Fruit fly (Drosophila melanogaster): ENCODE results near the gene CG5498.

Gene CG5498

DNA sequence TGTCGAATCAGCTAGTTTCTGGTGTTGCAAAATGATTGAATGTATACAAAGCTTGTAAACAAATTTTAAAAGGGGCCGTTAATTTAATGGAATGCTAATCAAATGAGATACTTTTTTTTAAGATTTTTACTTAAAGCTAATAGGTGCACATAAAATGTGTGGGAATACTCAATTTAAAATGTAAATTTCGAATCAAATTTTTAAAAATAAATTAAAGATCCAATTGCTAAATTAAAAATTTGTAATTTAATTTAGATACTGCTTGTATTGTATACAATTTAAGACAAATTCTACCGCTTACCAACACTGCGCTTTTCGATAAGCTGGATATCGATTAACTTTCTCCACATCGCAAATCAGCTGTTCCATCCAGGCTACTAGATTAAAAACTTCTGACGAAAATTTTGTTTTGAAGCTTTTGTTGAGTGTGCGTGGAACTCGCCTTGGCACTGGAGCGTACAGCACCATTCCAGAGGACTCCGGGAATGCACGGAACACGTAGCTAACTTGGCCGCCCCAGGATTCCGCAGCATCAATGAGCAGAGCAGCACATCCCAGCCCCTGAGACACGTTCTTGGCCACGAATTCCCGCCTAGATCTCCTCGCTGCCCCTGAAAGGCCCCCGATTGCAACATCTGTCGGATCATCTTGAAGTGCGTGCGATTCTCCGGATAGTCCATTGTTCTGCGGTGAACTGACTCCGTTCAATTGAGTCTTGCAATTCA lies at the start of gene CG5498, which contains the start of gene fbl:
Gene CG5498, minus strand, starts transcription at position 24 of the 725 bp plus-strand sequence.
Gene fbl, plus strand, starts transcription at position 344 of the 725 bp plus-strand sequence.
- no peak for TF ChIP-seq Myc (optimal IDR thresholded peaks at IDR 0.05)
- TF ChIP-seq ttk (optimal IDR thresholded peaks at IDR 0.05) = no peak
- no peak for TF ChIP-seq Sin3A (optimal IDR thresholded peaks at IDR 0.05)
- no peak for TF ChIP-seq h (optimal IDR thresholded peaks at IDR 0.05)
- no peak for TF ChIP-seq insv (optimal IDR thresholded peaks at IDR 0.05)
- TF ChIP-seq psq (optimal IDR thresholded peaks at IDR 0.05) = no peak

DNA sequence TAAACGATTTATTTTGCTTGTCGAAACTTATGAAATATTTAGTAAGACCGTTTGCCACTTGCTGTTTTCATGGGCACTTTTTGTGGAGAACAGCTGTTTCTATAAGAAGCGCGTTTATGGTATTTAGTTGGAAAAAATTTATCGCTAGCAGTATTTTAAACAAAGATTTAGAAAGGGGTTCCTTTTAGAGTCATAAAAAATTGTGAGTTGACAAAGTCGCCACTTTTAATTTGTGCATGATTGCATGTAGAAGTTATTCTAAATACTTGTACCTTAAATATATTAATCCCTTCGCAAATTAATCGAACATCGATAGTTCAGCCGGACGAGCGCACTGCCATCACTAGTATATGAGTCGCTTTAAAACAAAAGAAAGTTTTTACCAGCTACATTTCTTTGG lies 48.4 kb upstream of the CG5498 start, which contains the start of the genes Las and Psn:
Gene Las, minus strand, starts transcription at position 65 of the 400 bp plus-strand sequence.
Gene Psn, plus strand, starts transcription at position 172 of the 400 bp plus-strand sequence.
- no peak for TF ChIP-seq insv (optimal IDR thresholded peaks at IDR 0.05)
- TF ChIP-seq Sin3A (optimal IDR thresholded peaks at IDR 0.05) = no peak
- TF ChIP-seq ttk (optimal IDR thresholded peaks at IDR 0.05) = no peak
- TF ChIP-seq Myc (optimal IDR thresholded peaks at IDR 0.05) = no peak
- no peak for TF ChIP-seq psq (optimal IDR thresholded peaks at IDR 0.05)
- no peak for TF ChIP-seq h (optimal IDR thresholded peaks at IDR 0.05)

DNA sequence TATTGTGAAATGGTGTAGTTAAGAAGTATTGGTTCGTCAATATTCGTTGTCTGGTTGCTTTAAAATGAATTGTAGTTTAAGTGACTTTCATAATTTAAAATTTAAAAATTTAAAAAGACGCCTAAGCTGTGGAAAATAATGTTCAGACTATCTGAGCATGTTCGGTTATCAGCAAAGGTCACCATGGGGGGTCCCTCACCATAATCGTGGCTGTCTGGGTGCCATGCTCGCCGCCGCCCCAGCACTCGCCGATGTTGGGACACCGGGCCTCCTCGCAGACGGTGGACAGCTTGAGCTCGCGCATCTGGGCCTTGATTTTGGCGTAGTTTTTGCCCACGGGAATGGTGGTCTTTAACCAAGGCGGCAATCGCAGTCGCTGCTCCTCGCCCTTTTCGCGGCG lies 47.7 kb upstream of the CG5498 start:
- TF ChIP-seq psq (optimal IDR thresholded peaks at IDR 0.05) (no peak), Myc (optimal IDR thresholded peaks at IDR 0.05) (no peak), Sin3A (optimal IDR thresholded peaks at IDR 0.05) (no peak), h (optimal IDR thresholded peaks at IDR 0.05) (no peak), insv (optimal IDR thresholded peaks at IDR 0.05) (no peak)

DNA sequence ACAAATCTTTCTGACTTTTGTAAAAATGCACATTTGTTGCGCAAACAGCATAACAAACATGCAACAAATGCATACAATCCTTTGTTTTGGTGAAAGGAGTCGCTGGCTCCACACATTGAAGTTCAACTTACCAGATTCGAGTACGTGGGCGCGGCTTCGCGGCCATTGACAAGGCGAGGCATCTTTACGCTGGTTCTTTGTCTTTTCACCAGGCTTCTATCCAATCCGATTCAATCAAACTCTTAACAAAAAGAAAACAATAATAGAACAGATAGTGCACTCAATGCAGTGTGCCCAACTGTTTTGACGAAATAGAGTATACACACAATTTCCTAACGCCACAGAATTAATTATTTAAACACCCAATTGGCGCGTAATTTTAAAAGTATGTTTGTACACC lies 46.3 kb upstream of the CG5498 start, which contains the start of gene CG5262:
Gene CG5262, minus strand, starts transcription at position 294 of the 400 bp plus-strand sequence.
- TF ChIP-seq ttk (optimal IDR thresholded peaks at IDR 0.05) = no peak
- no peak for TF ChIP-seq Sin3A (optimal IDR thresholded peaks at IDR 0.05)
- no peak for TF ChIP-seq psq (optimal IDR thresholded peaks at IDR 0.05)
- no peak for TF ChIP-seq h (optimal IDR thresholded peaks at IDR 0.05)
- no peak for TF ChIP-seq insv (optimal IDR thresholded peaks at IDR 0.05)
- TF ChIP-seq Myc (optimal IDR thresholded peaks at IDR 0.05) = no peak

DNA sequence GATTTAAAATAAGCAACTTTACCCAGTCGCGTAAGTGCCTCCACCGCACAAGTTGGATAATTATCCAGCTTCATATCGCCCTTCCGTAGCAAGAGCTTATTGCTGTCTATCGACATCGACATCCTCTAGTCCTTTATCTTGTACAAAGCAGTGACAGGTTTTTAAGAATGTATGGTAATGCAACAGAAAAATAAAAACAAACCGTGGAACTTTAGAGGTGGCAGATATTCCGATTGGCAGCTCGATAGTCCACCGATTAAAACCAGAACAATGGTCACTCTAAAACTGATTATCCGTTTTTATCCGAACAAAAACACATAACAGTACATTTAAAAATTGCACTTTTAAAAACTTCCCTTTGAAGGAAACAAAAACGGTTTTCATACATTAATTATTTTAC lies 43.5 kb upstream of the CG5498 start, which contains the start of gene CG5274:
Gene CG5274, minus strand, starts transcription at position 218 of the 400 bp plus-strand sequence.
- TF ChIP-seq Sin3A (optimal IDR thresholded peaks at IDR 0.05) (no peak), Myc (optimal IDR thresholded peaks at IDR 0.05) (no peak), h (optimal IDR thresholded peaks at IDR 0.05) (no peak), ttk (optimal IDR thresholded peaks at IDR 0.05) (no peak), insv (optimal IDR thresholded peaks at IDR 0.05) (no peak), psq (optimal IDR thresholded peaks at IDR 0.05) (no peak)

DNA sequence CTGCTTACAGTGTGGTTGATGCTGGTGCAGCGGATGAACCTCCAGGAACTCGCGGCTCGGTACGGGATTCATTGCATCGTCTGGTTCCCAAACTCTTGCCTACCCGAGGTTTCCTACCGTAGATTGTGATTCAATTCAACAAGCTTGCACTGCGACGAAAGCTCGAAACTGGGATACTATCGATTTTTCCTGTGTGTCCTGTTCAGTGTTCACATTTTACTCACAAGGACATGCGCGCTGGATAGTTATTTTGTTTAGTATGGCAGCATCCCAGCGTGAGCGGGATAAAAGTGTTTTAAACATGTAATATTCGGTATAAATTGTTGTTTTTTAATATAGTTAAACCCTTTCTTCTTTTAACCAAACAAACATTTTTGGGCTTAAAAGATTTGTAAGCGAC lies 42.0 kb upstream of the CG5498 start, which contains the start of gene CG5282:
Gene CG5282, minus strand, starts transcription at position 184 of the 400 bp plus-strand sequence.
- TF ChIP-seq psq (optimal IDR thresholded peaks at IDR 0.05) (no peak), insv (optimal IDR thresholded peaks at IDR 0.05) (no peak), Sin3A (optimal IDR thresholded peaks at IDR 0.05) (no peak), ttk (optimal IDR thresholded peaks at IDR 0.05) (no peak), h (optimal IDR thresholded peaks at IDR 0.05) (no peak), Myc (optimal IDR thresholded peaks at IDR 0.05) (no peak)

DNA sequence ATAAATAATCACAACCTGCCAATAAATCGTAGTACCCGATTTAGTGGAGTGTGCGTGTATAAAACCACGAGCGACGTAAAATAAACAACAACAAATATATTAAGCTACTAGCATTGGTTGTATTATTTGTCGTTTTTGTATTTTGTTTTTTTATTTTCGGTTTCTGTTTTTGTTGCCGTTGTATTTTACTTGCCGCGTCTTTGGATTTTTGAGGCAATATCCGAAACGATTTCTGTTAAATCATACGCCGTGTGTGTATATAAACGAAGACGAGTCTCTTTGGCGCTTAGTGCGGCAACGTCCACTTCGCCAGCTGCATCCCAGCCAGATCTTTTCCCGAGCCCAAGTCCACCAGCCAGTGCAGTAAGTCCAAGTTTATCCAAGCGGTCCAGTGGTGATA lies 29.4 kb upstream of the CG5498 start, which contains the start of gene zye:
Gene zye, plus strand, starts transcription at position 301 of the 400 bp plus-strand sequence.
- TF ChIP-seq ttk (optimal IDR thresholded peaks at IDR 0.05) = no peak
- no peak for TF ChIP-seq h (optimal IDR thresholded peaks at IDR 0.05)
- TF ChIP-seq Sin3A (optimal IDR thresholded peaks at IDR 0.05) = no peak
- no peak for TF ChIP-seq Myc (optimal IDR thresholded peaks at IDR 0.05)
- TF ChIP-seq insv (optimal IDR thresholded peaks at IDR 0.05) = no peak
- no peak for TF ChIP-seq psq (optimal IDR thresholded peaks at IDR 0.05)

DNA sequence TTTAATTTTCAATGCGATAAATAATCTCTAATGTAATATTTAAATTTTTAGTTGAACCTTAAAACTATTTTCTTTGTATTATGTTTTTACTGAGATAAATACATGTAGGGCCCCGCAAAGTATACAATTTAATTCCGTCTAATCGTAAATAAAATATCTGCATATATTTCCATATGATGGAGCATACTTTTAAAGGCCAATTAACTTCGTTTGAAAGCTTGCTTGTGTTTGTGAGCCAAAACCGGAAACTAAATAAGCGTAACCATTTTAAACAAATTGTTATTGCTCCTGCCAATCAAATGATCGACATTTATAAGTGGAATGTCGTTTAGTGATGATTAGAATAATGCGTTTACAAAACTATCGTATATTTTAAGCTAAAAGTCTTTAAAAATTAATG lies 26.9 kb upstream of the CG5498 start:
- TF ChIP-seq ttk (optimal IDR thresholded peaks at IDR 0.05) = no peak
- TF ChIP-seq psq (optimal IDR thresholded peaks at IDR 0.05) = no peak
- no peak for TF ChIP-seq Myc (optimal IDR thresholded peaks at IDR 0.05)

DNA sequence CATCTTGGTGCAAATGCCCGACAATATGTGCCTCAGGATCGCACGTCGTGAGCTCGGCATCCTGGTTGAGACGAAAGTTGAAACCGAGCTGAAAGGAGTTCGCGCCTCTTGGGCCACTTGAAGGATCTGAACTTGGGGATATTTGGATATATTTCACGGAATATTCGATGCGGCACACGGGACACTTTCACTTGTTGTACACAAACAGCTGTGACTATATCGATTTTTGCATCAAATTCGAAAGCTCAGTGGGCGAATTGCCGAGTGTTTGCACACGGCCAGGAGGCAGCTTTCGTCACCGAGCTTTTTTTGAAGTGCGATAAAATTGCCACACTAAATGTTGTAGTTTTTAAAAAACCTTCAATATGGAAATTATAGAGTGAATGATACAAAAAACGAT lies 26.4 kb upstream of the CG5498 start, which contains the start of gene CG13248:
Gene CG13248, minus strand, starts transcription at position 222 of the 400 bp plus-strand sequence.
- TF ChIP-seq psq (optimal IDR thresholded peaks at IDR 0.05) = no peak
- no peak for TF ChIP-seq Myc (optimal IDR thresholded peaks at IDR 0.05)
- no peak for TF ChIP-seq insv (optimal IDR thresholded peaks at IDR 0.05)

DNA sequence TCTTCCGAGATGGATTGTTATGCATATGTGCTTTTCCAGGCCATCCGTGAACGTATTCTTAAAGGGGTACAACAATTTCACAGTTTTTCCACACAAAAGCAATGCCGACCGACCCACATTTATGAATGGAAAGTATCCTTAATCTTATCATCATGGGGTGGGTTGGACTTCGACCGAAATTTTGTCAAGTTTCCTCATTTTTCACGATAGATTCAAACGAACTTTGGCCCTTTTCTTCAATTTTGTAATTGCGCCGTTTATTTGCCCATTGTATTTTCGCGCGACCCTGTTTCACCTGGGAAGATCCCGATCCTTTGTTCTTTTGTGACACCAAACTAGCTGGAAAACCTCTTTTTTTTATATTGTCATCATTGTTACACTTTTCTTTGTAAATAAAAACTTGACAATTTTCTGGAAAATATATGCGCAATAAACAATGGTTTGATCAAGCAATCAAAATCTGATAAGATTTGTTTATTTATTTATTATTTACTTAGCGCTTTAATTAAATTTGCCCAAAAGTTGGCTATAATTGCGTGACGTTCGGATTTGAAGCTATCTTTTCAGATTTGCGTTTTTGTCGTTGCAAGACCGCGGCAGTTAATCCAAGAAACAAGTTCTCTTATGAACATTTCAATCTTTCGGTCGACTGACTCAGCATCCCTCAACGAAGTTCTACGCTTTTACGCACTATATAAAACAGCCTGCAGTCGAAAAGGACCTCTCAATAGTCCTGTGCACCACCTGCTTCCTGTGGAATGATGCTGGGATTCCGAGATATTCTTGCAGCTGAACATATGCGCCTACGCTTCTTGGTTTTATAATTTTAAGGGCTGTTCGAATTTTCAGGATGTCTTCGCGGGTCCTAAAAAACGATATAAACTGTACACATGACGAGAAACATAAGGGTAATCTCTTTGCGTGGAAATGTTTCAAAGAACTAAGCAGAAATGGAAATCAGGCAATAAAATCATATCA lies 22.4 kb upstream of the CG5498 start:
- no peak for TF ChIP-seq Myc (optimal IDR thresholded peaks at IDR 0.05)
- TF ChIP-seq insv (optimal IDR thresholded peaks at IDR 0.05) = no peak
- TF ChIP-seq h (optimal IDR thresholded peaks at IDR 0.05) = no peak
- no peak for TF ChIP-seq psq (optimal IDR thresholded peaks at IDR 0.05)

DNA sequence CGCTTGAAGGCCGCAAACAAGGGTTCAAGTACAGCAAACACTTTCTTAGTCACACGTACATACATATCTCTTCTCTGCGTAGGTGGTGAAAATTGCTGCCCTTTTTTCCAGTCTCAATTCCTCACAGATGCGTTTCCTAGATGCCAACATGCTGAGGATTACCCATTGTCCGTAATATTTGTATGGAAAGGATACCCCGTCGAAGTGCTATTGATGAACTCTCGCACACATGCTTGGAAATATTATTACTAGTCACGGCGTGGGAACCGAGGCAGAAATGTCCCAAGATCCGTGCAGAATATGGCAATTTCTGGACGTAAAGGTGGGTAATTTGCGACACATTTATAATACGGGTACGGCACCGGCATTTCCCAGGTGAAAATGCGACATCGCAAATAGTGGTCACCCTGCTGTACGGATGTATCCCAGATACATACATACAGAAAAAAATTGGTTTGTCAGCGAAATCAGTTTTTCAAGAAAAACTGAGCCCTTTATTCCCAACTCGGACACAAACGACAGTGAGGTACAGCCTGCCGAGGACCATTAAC lies 21.5 kb upstream of the CG5498 start:
- TF ChIP-seq psq (optimal IDR thresholded peaks at IDR 0.05) (no peak), h (optimal IDR thresholded peaks at IDR 0.05) (no peak), Sin3A (optimal IDR thresholded peaks at IDR 0.05) (no peak), ttk (optimal IDR thresholded peaks at IDR 0.05) (no peak), insv (optimal IDR thresholded peaks at IDR 0.05) (no peak), Myc (optimal IDR thresholded peaks at IDR 0.05) (no peak)

Measured in Kc167 (cell line).